Worm (Caenorhabditis elegans): Measurements from ENCODE around the gene T23G4.2.

DNA sequence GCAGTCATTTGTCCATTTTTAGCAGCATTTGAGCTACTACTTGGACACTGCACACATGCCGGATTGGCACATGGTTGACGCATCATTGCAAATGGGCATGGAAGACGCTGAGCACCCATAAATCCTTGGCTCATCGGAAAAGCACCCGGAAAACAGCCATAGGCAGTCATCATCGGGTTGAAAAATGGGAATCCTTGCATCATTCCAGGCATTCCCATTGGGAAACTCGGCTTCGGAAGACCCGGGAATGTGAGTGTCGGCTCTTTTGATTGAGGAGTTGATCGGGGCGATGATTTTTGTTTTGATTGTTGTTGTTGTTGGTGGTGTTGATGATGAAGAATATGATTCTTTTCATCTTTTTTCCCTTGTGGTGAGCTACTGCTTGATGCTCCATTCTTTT, 13.3 kb upstream of the T23G4.2 start:
- TF ChIP-seq snpc-4 (tag; optimal IDR thresholded peaks at IDR 0.05) (no peak), ama-1 (optimal IDR thresholded peaks at IDR 0.05) (no peak), nhr-77 (tag; optimal IDR thresholded peaks at IDR 0.05) (no peak), blmp-1 (tag; optimal IDR thresholded peaks at IDR 0.05; ENCODE audit: insufficient read depth) (no peak), unc-55 (GFP tag; optimal IDR thresholded peaks at IDR 0.05) (no peak), zag-1 (tag; optimal IDR thresholded peaks at IDR 0.05) (no peak), lin-11 (tag; optimal IDR thresholded peaks at IDR 0.05) (no peak), unc-62 (GFP tag; optimal IDR thresholded peaks at IDR 0.05) (peak; percentile 2), fos-1 (tag; optimal IDR thresholded peaks at IDR 0.05) (no peak), nhr-25 (tag; optimal IDR thresholded peaks at IDR 0.05) (no peak), F13H6.1 (tag; optimal IDR thresholded peaks at IDR 0.05) (no peak), mdl-1 (tag; optimal IDR thresholded peaks at IDR 0.05) (no peak), lsy-2 (tag; optimal IDR thresholded peaks at IDR 0.05) (no peak), dmd-4 (tag; optimal IDR thresholded peaks at IDR 0.05) (no peak)
